Fruit fly (Drosophila melanogaster): Measurements from ENCODE around the gene dome.

DNA sequence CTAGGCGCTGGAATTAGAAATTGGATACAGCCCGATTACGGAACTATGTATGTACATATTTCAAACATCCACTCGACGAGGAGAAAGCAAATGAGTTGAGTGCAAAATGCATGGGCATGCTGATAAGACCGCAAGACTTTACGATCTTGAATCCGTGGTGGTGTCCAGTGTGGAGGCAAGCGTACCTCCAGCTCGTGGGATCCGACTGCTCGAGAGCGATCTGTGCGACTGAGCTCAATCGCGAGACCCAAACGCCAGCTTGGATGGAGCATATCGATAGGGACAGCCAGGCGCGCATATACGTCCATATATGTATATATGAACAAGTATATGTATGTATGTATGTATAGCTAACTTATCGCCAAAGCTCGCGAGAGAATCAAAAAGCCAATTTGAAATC lies 7.7 kb downstream of the dome start, which contains the start of gene et:
- TF ChIP-seq CG8478 (optimal IDR thresholded peaks at IDR 0.05) (no peak), CTCF (optimal IDR thresholded peaks at IDR 0.05) (no peak)
